Worm (Caenorhabditis elegans) whole organism, L1 larva: ENCODE results near the gene K09H11.4.

Experiments used
- C34B4.2 ChIP-seq: sonication (generic microtip); optimal IDR thresholded peaks from 2 replicates; lab custom pipeline; 2017; ENCODE audit warnings: mild to moderate bottlenecking, missing genetic modification characterization, missing compliant biosample characterization
- Y116A8C.19 ChIP-seq: sonication (generic microtip); optimal IDR thresholded peaks from 2 replicates; lab custom pipeline; 2016; ENCODE audit warnings: missing compliant biosample characterization, missing genetic modification characterization, borderline replicate concordance
- aha-1 ChIP-seq: fragments of 150-350 bp; optimal IDR thresholded peaks from 2 replicates; lab custom pipeline; 2014; ENCODE audit warnings: missing biosample characterization, missing genetic modification characterization
- alr-1 ChIP-seq: fragments of 200-800 bp; sonication (Bioruptor generic); optimal IDR thresholded peaks from 2 replicates; lab custom pipeline; 2018; ENCODE audit warnings: borderline replicate concordance, mild to moderate bottlenecking, missing genetic modification characterization, missing compliant biosample characterization
- blmp-1 ChIP-seq: fragments of 150-350 bp; optimal IDR thresholded peaks from 2 replicates; lab custom pipeline; 2014; ENCODE audit warnings: missing biosample characterization, missing genetic modification characterization
- ceh-82 ChIP-seq, 3 experiments: fragments of 150-350 bp in 1 of 3; sonication (generic microtip) in 2 of 3; optimal IDR thresholded peaks; 2 replicates each; lab custom pipeline; 2014 to 2017; ENCODE audit warnings: missing biosample characterization in 3 of 3, missing genetic modification characterization in 3 of 3
- ceh-88 ChIP-seq: fragments of 200-800 bp; sonication (Bioruptor generic); IDR thresholded peaks from 2 replicates; pipeline ENCODE4 v1.3.6; 2022; ENCODE audit warnings: missing genetic modification characterization, missing compliant biosample characterization
- ceh-90 ChIP-seq: sonication (generic microtip); optimal IDR thresholded peaks from 2 replicates; lab custom pipeline; 2016; ENCODE audit warnings: missing genetic modification characterization, missing compliant biosample characterization
- ces-1 ChIP-seq: fragments of 150-350 bp; optimal IDR thresholded peaks from 2 replicates; lab custom pipeline; 2014; ENCODE audit warnings: missing biosample characterization, missing genetic modification reagents, missing genetic modification characterization
- efl-3 ChIP-seq: fragments of 200-800 bp; sonication (Bioruptor generic); optimal IDR thresholded peaks from 2 replicates; lab custom pipeline; 2018; ENCODE audit warnings: mild to moderate bottlenecking, missing genetic modification characterization, missing compliant biosample characterization
- elt-2 ChIP-seq: sonication (generic microtip); optimal IDR thresholded peaks from 2 replicates; lab custom pipeline; 2016; ENCODE audit warnings: missing genetic modification characterization, mild to moderate bottlenecking, inconsistent platforms, missing compliant biosample characterization, missing genetic modification reagents
- fkh-8 ChIP-seq: sonication (generic microtip); optimal IDR thresholded peaks from 2 replicates; lab custom pipeline; 2016; ENCODE audit warnings: mild to moderate bottlenecking, missing genetic modification characterization, missing compliant biosample characterization
- fos-1 ChIP-seq: fragments of 150-350 bp; optimal IDR thresholded peaks from 2 replicates; lab custom pipeline; 2014; ENCODE audit warnings: missing biosample characterization, missing genetic modification characterization
- hlh-17 ChIP-seq: fragments of 200-800 bp; sonication (Bioruptor generic); optimal IDR thresholded peaks from 2 replicates; lab custom pipeline; 2018; ENCODE audit warnings: missing genetic modification characterization, mild to moderate bottlenecking, missing compliant biosample characterization, moderate library complexity, borderline replicate concordance
- hpl-2 ChIP-seq: fragments of 150-350 bp; optimal IDR thresholded peaks from 2 replicates; lab custom pipeline; 2014; ENCODE audit warnings: missing biosample characterization, missing genetic modification reagents, missing genetic modification characterization
- isw-1 ChIP-seq: fragments of 200-800 bp; sonication (Bioruptor generic); IDR thresholded peaks from 2 replicates; pipeline ENCODE4 v1.3.6; 2022; ENCODE audit warnings: missing genetic modification characterization, missing compliant biosample characterization
- lin-13 ChIP-seq: fragments of 150-350 bp; optimal IDR thresholded peaks from 2 replicates; lab custom pipeline; 2014; ENCODE audit warnings: missing biosample characterization, missing genetic modification reagents, missing genetic modification characterization
- lin-35 ChIP-seq, 2 experiments: fragments of 150-350 bp; optimal IDR thresholded peaks; 2 replicates each; lab custom pipeline; 2014; ENCODE audit warnings: missing biosample characterization in 2 of 2, missing genetic modification characterization in 2 of 2, missing genetic modification reagents in 2 of 2
- lsy-2 ChIP-seq, 2 experiments: fragments of 150-350 bp; optimal IDR thresholded peaks; 2 replicates each; lab custom pipeline; 2014; ENCODE audit warnings: missing biosample characterization in 2 of 2, missing genetic modification characterization in 2 of 2
- mab-9 ChIP-seq: fragments of 200-800 bp; sonication (Bioruptor generic); IDR thresholded peaks from 2 replicates; pipeline ENCODE4 v1.3.6; 2022; ENCODE audit warnings: missing genetic modification reagents, missing genetic modification characterization, missing compliant biosample characterization
- mdl-1 ChIP-seq, 2 experiments: fragments of 150-350 bp; optimal IDR thresholded peaks; 2 replicates each; lab custom pipeline; 2014 to 2017; ENCODE audit warnings: missing biosample characterization in 2 of 2, missing genetic modification characterization in 2 of 2, inconsistent platforms in 1 of 2
- mef-2 ChIP-seq: fragments of 150-350 bp; optimal IDR thresholded peaks from 2 replicates; lab custom pipeline; 2014; ENCODE audit warnings: missing biosample characterization, missing genetic modification characterization
- nhr-20 ChIP-seq: sonication (generic microtip); optimal IDR thresholded peaks from 2 replicates; lab custom pipeline; 2016; ENCODE audit warnings: mild to moderate bottlenecking, missing genetic modification characterization, missing compliant biosample characterization
- nhr-28 ChIP-seq: fragments of 150-350 bp; optimal IDR thresholded peaks from 2 replicates; lab custom pipeline; 2014; ENCODE audit warnings: missing biosample characterization, missing genetic modification characterization
- nhr-47 ChIP-seq: sonication (generic microtip); optimal IDR thresholded peaks from 2 replicates; lab custom pipeline; 2016; ENCODE audit warnings: mild to moderate bottlenecking, missing genetic modification characterization, moderate library complexity, missing compliant biosample characterization
- nhr-71 ChIP-seq: sonication (generic microtip); optimal IDR thresholded peaks from 2 replicates; lab custom pipeline; 2016; ENCODE audit warnings: mild to moderate bottlenecking, missing genetic modification characterization, moderate library complexity, missing compliant biosample characterization
- nhr-76 ChIP-seq: sonication (generic microtip); optimal IDR thresholded peaks from 2 replicates; lab custom pipeline; 2017; ENCODE audit warnings: missing biosample characterization, missing genetic modification characterization
- nhr-77 ChIP-seq: fragments of 150-350 bp; optimal IDR thresholded peaks from 2 replicates; lab custom pipeline; 2014; ENCODE audit warnings: missing biosample characterization, missing genetic modification characterization
- pag-3 ChIP-seq: sonication (generic microtip); optimal IDR thresholded peaks from 2 replicates; lab custom pipeline; 2017; ENCODE audit warnings: missing genetic modification characterization, mild to moderate bottlenecking, missing compliant biosample characterization, antibody characterized with exemption, borderline replicate concordance; ENCODE audit not compliant: insufficient read depth
- pax-3 ChIP-seq: fragments of 200-800 bp; sonication (Bioruptor generic); optimal IDR thresholded peaks from 2 replicates; lab custom pipeline; 2018; ENCODE audit warnings: mild to moderate bottlenecking, missing genetic modification characterization, moderate library complexity, missing compliant biosample characterization
- rnt-1 ChIP-seq: sonication (generic microtip); optimal IDR thresholded peaks from 2 replicates; lab custom pipeline; 2016; ENCODE audit warnings: mild to moderate bottlenecking, missing genetic modification characterization, moderate library complexity, missing compliant biosample characterization
- snu-23 ChIP-seq: sonication (generic microtip); optimal IDR thresholded peaks from 2 replicates; lab custom pipeline; 2016; ENCODE audit warnings: missing genetic modification characterization, missing compliant biosample characterization
- sptf-1 ChIP-seq: fragments of 150-350 bp; optimal IDR thresholded peaks from 2 replicates; lab custom pipeline; 2014; ENCODE audit warnings: missing biosample characterization, missing genetic modification characterization
- sup-37 ChIP-seq: fragments of 200-800 bp; sonication (Bioruptor generic); optimal IDR thresholded peaks from 2 replicates; lab custom pipeline; 2018; ENCODE audit warnings: mild to moderate bottlenecking, missing genetic modification characterization, missing compliant biosample characterization
- tlp-1 ChIP-seq: fragments of 150-350 bp; optimal IDR thresholded peaks from 2 replicates; lab custom pipeline; 2014; ENCODE audit warnings: missing biosample characterization, missing genetic modification characterization
- xbp-1 ChIP-seq: sonication (generic microtip); optimal IDR thresholded peaks from 2 replicates; lab custom pipeline; 2016; ENCODE audit warnings: missing genetic modification characterization, missing compliant biosample characterization
- zag-1 ChIP-seq: fragments of 150-350 bp; optimal IDR thresholded peaks from 2 replicates; lab custom pipeline; 2014; ENCODE audit warnings: missing biosample characterization, missing genetic modification characterization
- zip-4 ChIP-seq: fragments of 200-800 bp; sonication (Bioruptor generic); optimal IDR thresholded peaks from 2 replicates; lab custom pipeline; 2018; ENCODE audit warnings: mild to moderate bottlenecking, missing genetic modification characterization, moderate library complexity, missing compliant biosample characterization
- ztf-4 ChIP-seq: fragments of 150-350 bp; optimal IDR thresholded peaks from 2 replicates; lab custom pipeline; 2014; ENCODE audit warnings: missing biosample characterization, missing genetic modification characterization

K09H11.4 gene

ce11 chrV:5739438-5739837 lies 13.1 kb upstream of the K09H11.4 start (continued):
- TF ChIP-seq ces-1 (no peak), rnt-1 (no peak), ceh-82 (tag; optimal IDR thresholded peaks at IDR 0.05; lab: Kevin White, UChicago) (no peak), ceh-90 (no peak), nhr-77 (tag; lab: Kevin White, UChicago) (no peak), nhr-47 (tag; lab: Kevin White, UChicago) (peak; percentile 7), lsy-2 (tag; optimal IDR thresholded peaks at IDR 0.05; lab: Kevin White, UChicago) (no peak), mef-2 (tag; lab: Kevin White, UChicago) (no peak), tlp-1 (no peak), xbp-1 (no peak), aha-1 (tag; lab: Kevin White, UChicago) (no peak), isw-1 (no peak), hlh-17 (no peak), fkh-8 (tag; lab: Kevin White, UChicago) (peak; percentile 51), snu-23 (GFP tag; lab: Kevin White, UChicago) (no peak), ceh-88 (no peak), C34B4.2 (tag; lab: Kevin White, UChicago) (no peak), lin-13 (GFP tag; lab: Kevin White, UChicago) (no peak)

ce11 chrV:5736068-5736467 lies 9.7 kb upstream of the K09H11.4 start, which contains the start of gene K09H11.6:
Gene K09H11.6, minus strand, starts transcription at chrV:5736168.
- TF ChIP-seq nhr-77 (tag; lab: Kevin White, UChicago) (no peak), pax-3 (no peak), sptf-1 (tag; lab: Kevin White, UChicago) (no peak), alr-1 (tag; lab: Kevin White, UChicago) (no peak), mdl-1 (tag; optimal IDR thresholded peaks at IDR 0.05; lab: Kevin White, UChicago) (no peak), Y116A8C.19 (tag; lab: Kevin White, UChicago) (no peak), ceh-88 (no peak), ces-1 (no peak), pag-3 (tag; lab: Kevin White, UChicago) (no peak), nhr-76 (tag; lab: Kevin White, UChicago) (no peak), mab-9 (GFP tag; lab: Robert Waterston, UW) (no peak), fos-1 (tag; lab: Kevin White, UChicago) (no peak), zip-4 (GFP tag; lab: Kevin White, UChicago) (no peak), ztf-4 (tag; lab: Kevin White, UChicago) (no peak), nhr-28 (tag; lab: Kevin White, UChicago) (no peak), lin-35 (GFP tag; optimal IDR thresholded peaks at IDR 0.05; lab: Kevin White, UChicago) (no peak), sup-37 (GFP tag; lab: Kevin White, UChicago) (no peak), elt-2 (no peak)

ce11 chrV:5730783-5731182 lies 4.4 kb upstream of the K09H11.4 start, which contains the start of gene K09H11.15:
Gene K09H11.15, minus strand, starts transcription at chrV:5730883.
- TF ChIP-seq xbp-1, result no peak
- no peak for TF ChIP-seq blmp-1 (tag; lab: Kevin White, UChicago)
- no peak for TF ChIP-seq Y116A8C.19 (tag; lab: Kevin White, UChicago)
- no peak for TF ChIP-seq lin-35 (GFP tag; optimal IDR thresholded peaks at IDR 0.05; lab: Kevin White, UChicago)
- TF ChIP-seq zag-1, result no peak
- no peak for TF ChIP-seq hpl-2
- no peak for TF ChIP-seq nhr-76 (tag; lab: Kevin White, UChicago)
- no peak for TF ChIP-seq nhr-20 (tag; lab: Kevin White, UChicago)
- TF ChIP-seq efl-3 (GFP tag; lab: Kevin White, UChicago), result no peak
- TF ChIP-seq nhr-71 (tag; lab: Kevin White, UChicago), result no peak
- TF ChIP-seq mef-2 (tag; lab: Kevin White, UChicago), result no peak
